Worm (Caenorhabditis elegans) whole organism, late embryonic: ENCODE measurements around the gene tag-297.

Experiments
- F13H6.1 ChIP-seq: sonication (generic microtip); optimal IDR thresholded peaks from 2 replicates; lab custom pipeline; 2016; ENCODE audit warnings: missing genetic modification characterization, missing compliant biosample characterization
- ceh-45 ChIP-seq: fragments of 200-800 bp; sonication (Bioruptor generic); IDR thresholded peaks from 2 replicates; pipeline ENCODE4 v1.3.6; 2022; ENCODE audit warnings: missing genetic modification reagents, missing genetic modification characterization, missing compliant biosample characterization
- ceh-6 ChIP-seq: fragments of 200-800 bp; sonication (Bioruptor generic); optimal IDR thresholded peaks from 2 replicates; lab custom pipeline; 2018; ENCODE audit warnings: mild to moderate bottlenecking, missing genetic modification characterization, missing compliant biosample characterization
- che-1 ChIP-seq: sonication (generic microtip); optimal IDR thresholded peaks from 2 replicates; lab custom pipeline; 2016; ENCODE audit warnings: mild to moderate bottlenecking, missing genetic modification characterization, missing compliant biosample characterization
- elt-2 ChIP-seq: sonication (generic microtip); optimal IDR thresholded peaks from 2 replicates; lab custom pipeline; 2016; ENCODE audit warnings: missing genetic modification reagents, missing genetic modification characterization, missing compliant biosample characterization
- ets-4 ChIP-seq: sonication (generic microtip); optimal IDR thresholded peaks from 2 replicates; lab custom pipeline; 2016; ENCODE audit warnings: missing genetic modification characterization, missing compliant biosample characterization
- fkh-10 ChIP-seq: fragments of 150-350 bp; optimal IDR thresholded peaks from 2 replicates; lab custom pipeline; 2014; ENCODE audit warnings: missing biosample characterization, missing genetic modification reagents, missing genetic modification characterization
- nfya-1 ChIP-seq: sonication (generic microtip); optimal IDR thresholded peaks from 2 replicates; lab custom pipeline; 2017; ENCODE audit warnings: missing genetic modification characterization, mild to moderate bottlenecking, missing compliant biosample characterization, antibody characterized with exemption, moderate library complexity
- nhr-11 ChIP-seq: fragments of 150-350 bp; optimal IDR thresholded peaks from 2 replicates; lab custom pipeline; 2014; ENCODE audit warnings: missing biosample characterization, missing genetic modification characterization
- pha-4 ChIP-seq: fragments of 150-350 bp; optimal IDR thresholded peaks from 2 replicates; lab custom pipeline; 2018; ENCODE audit warnings: missing biosample characterization, missing genetic modification reagents, missing genetic modification characterization
- pqm-1 ChIP-seq: sonication (generic microtip); optimal IDR thresholded peaks from 2 replicates; lab custom pipeline; 2016; ENCODE audit warnings: missing genetic modification characterization, missing compliant biosample characterization
- tbx-2 ChIP-seq: sonication (generic microtip); optimal IDR thresholded peaks from 2 replicates; lab custom pipeline; 2016; ENCODE audit warnings: missing genetic modification characterization, missing compliant biosample characterization
- ztf-16 ChIP-seq: sonication (generic microtip); optimal IDR thresholded peaks from 2 replicates; lab custom pipeline; 2017; ENCODE audit warnings: missing genetic modification characterization, missing compliant biosample characterization

DNA sequence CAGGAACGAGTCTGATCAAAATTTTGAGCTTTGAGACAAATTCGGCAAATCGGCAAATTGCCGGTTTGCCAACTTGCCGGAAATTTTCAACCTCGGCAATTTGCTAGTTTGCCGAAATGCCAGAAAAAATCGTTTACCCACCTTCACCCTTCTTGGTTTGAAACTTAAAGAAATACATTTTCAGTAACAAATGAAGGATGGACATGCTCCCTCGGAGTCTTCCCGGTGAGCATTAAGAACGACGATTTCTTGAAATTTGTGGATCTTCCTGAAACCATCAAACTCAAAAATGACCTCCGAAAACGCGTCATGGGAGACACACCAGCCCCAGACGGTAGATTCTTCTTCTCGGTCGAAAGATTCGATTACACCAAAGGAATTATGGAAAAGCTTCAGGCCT, 24.7 kb upstream of the tag-297 start:
- TF ChIP-seq che-1 (tag; lab: Kevin White, UChicago) (no peak), nfya-1 (no peak), nhr-11 (tag; lab: Kevin White, UChicago) (no peak), fkh-10 (GFP tag; lab: Kevin White, UChicago) (no peak), ztf-16 (tag; lab: Kevin White, UChicago) (no peak), pqm-1 (tag; lab: Kevin White, UChicago) (no peak), ceh-6 (GFP tag; lab: Kevin White, UChicago) (no peak), tbx-2 (no peak), pha-4 (tag; lab: Kevin White, UChicago) (no peak), ceh-45 (GFP tag; lab: Robert Waterston, UW) (no peak), F13H6.1 (no peak), elt-2 (tag; lab: Kevin White, UChicago) (no peak), ets-4 (tag; lab: Kevin White, UChicago) (no peak)
